Worm (Caenorhabditis elegans) whole organism, mixed stage, embryonic: ENCODE data around the gene puf-9.

Experiments used
- M03D4.4 ChIP-seq: sonication (generic microtip); optimal IDR thresholded peaks from 2 replicates; lab custom pipeline; 2017; ENCODE audit warnings: mild to moderate bottlenecking, missing genetic modification characterization, missing compliant biosample characterization
- blmp-1 ChIP-seq: fragments of 150-350 bp; optimal IDR thresholded peaks from 2 replicates; lab custom pipeline; 2014; ENCODE audit warnings: missing biosample characterization, missing genetic modification characterization
- ceh-39 ChIP-seq: fragments of 150-350 bp; optimal IDR thresholded peaks from 2 replicates; lab custom pipeline; 2014; ENCODE audit warnings: missing biosample characterization, missing genetic modification characterization
- ceh-43 ChIP-seq: fragments of 200-800 bp; sonication (Bioruptor generic); optimal IDR thresholded peaks from 2 replicates; lab custom pipeline; 2018; ENCODE audit warnings: mild to moderate bottlenecking, missing genetic modification characterization, moderate library complexity, missing compliant biosample characterization
- ceh-83 ChIP-seq: fragments of 200-800 bp; sonication (Bioruptor generic); optimal IDR thresholded peaks from 2 replicates; lab custom pipeline; 2018; ENCODE audit warnings: mild to moderate bottlenecking, missing genetic modification characterization, missing compliant biosample characterization
- ces-1 ChIP-seq: fragments of 150-350 bp; optimal IDR thresholded peaks from 2 replicates; lab custom pipeline; 2014; ENCODE audit warnings: missing biosample characterization, missing genetic modification reagents, missing genetic modification characterization
- cnd-1 ChIP-seq: fragments of 200-800 bp; sonication (Bioruptor generic); optimal IDR thresholded peaks from 2 replicates; lab custom pipeline; 2018; ENCODE audit warnings: mild to moderate bottlenecking, missing genetic modification characterization, missing compliant biosample characterization
- drap-1 ChIP-seq: fragments of 200-800 bp; sonication (Bioruptor generic); optimal IDR thresholded peaks from 3 replicates; lab custom pipeline; 2018; ENCODE audit warnings: mild to moderate bottlenecking, missing genetic modification characterization, missing compliant biosample characterization
- elt-1 ChIP-seq: sonication (generic microtip); optimal IDR thresholded peaks from 2 replicates; lab custom pipeline; 2017; ENCODE audit warnings: missing genetic modification characterization, mild to moderate bottlenecking, missing compliant biosample characterization, antibody characterized with exemption, moderate library complexity, borderline replicate concordance; ENCODE audit not compliant: insufficient read depth
- elt-3 ChIP-seq: fragments of 150-350 bp; optimal IDR thresholded peaks from 2 replicates; lab custom pipeline; 2014; ENCODE audit warnings: missing biosample characterization, missing genetic modification characterization
- ham-2 ChIP-seq: fragments of 200-800 bp; sonication (Bioruptor generic); optimal IDR thresholded peaks from 2 replicates; lab custom pipeline; 2018; ENCODE audit warnings: mild to moderate bottlenecking, missing genetic modification characterization, missing compliant biosample characterization
- hlh-1 ChIP-seq: fragments of 150-350 bp; optimal IDR thresholded peaks from 2 replicates; lab custom pipeline; 2014; ENCODE audit warnings: missing biosample characterization, missing genetic modification reagents, missing genetic modification characterization
- lin-13 ChIP-seq: fragments of 150-350 bp; optimal IDR thresholded peaks from 2 replicates; lab custom pipeline; 2014; ENCODE audit warnings: missing biosample characterization, missing genetic modification characterization
- lsy-2 ChIP-seq: fragments of 150-350 bp; optimal IDR thresholded peaks from 2 replicates; lab custom pipeline; 2014; ENCODE audit warnings: missing biosample characterization, missing genetic modification characterization
- mab-5 ChIP-seq: fragments of 150-350 bp; optimal IDR thresholded peaks from 2 replicates; lab custom pipeline; 2014; ENCODE audit warnings: missing biosample characterization, missing genetic modification characterization
- mep-1 ChIP-seq: fragments of 150-350 bp; optimal IDR thresholded peaks from 2 replicates; lab custom pipeline; 2017; ENCODE audit warnings: missing biosample characterization, missing genetic modification reagents, missing genetic modification characterization, inconsistent platforms
- mls-2 ChIP-seq: sonication (generic microtip); optimal IDR thresholded peaks from 2 replicates; lab custom pipeline; 2016; ENCODE audit warnings: mild to moderate bottlenecking, missing genetic modification characterization, moderate library complexity, missing compliant biosample characterization
- nhr-12 ChIP-seq: fragments of 150-350 bp; optimal IDR thresholded peaks from 2 replicates; lab custom pipeline; 2014; ENCODE audit warnings: missing biosample characterization, missing genetic modification characterization
- nhr-237 ChIP-seq: fragments of 150-350 bp; optimal IDR thresholded peaks from 2 replicates; lab custom pipeline; 2014; ENCODE audit warnings: missing biosample characterization, missing genetic modification characterization
- nhr-28 ChIP-seq: fragments of 150-350 bp; optimal IDR thresholded peaks from 2 replicates; lab custom pipeline; 2014; ENCODE audit warnings: missing biosample characterization, missing genetic modification characterization
- pha-4 ChIP-seq: fragments of 150-350 bp; optimal IDR thresholded peaks from 2 replicates; lab custom pipeline; 2018; ENCODE audit warnings: missing biosample characterization, missing genetic modification reagents, missing genetic modification characterization
- sem-2 ChIP-seq: fragments of 200-800 bp; sonication (Bioruptor generic); optimal IDR thresholded peaks from 2 replicates; lab custom pipeline; 2018; ENCODE audit warnings: mild to moderate bottlenecking, missing genetic modification characterization, missing compliant biosample characterization
- snpc-4 ChIP-seq: fragments of 150-350 bp; optimal IDR thresholded peaks from 2 replicates; lab custom pipeline; 2014; ENCODE audit warnings: missing biosample characterization, missing genetic modification characterization
- sptf-1 ChIP-seq: sonication (generic microtip); optimal IDR thresholded peaks from 2 replicates; lab custom pipeline; 2017; ENCODE audit warnings: mild to moderate bottlenecking, missing genetic modification characterization, moderate library complexity, missing compliant biosample characterization
- tbx-8 ChIP-seq: fragments of 200-800 bp; sonication (Bioruptor generic); optimal IDR thresholded peaks from 2 replicates; lab custom pipeline; 2018; ENCODE audit warnings: mild to moderate bottlenecking, missing genetic modification characterization, moderate library complexity, missing compliant biosample characterization
- unc-39 ChIP-seq: fragments of 150-350 bp; optimal IDR thresholded peaks from 2 replicates; lab custom pipeline; 2014; ENCODE audit warnings: missing biosample characterization, missing genetic modification characterization
- unc-62 ChIP-seq: fragments of 150-350 bp; optimal IDR thresholded peaks from 2 replicates; lab custom pipeline; 2014; ENCODE audit warnings: missing biosample characterization, missing genetic modification reagents, missing genetic modification characterization
- ztf-11 ChIP-seq: fragments of 150-350 bp; optimal IDR thresholded peaks from 2 replicates; lab custom pipeline; 2014; ENCODE audit warnings: missing biosample characterization, missing genetic modification characterization

Gene puf-9

DNA sequence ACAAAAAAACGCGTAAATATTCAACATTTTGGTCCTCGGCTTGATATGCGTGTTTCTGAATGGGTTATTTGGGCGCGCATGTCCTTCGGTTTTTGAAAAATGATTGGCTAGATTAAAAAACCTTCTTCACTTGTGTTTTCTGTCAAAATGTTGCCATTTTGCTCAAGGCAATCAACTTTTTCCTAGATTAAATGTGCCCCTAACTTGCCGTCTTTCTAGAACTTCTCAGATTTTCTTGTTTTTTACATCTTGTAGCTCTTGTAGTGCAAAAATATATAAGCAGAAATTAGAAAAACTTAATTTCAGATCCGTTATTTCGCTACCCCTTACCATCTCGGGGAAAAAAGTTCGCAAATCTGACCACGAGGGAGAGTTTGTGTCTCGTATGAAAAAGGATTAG is 19.6 kb upstream of the puf-9 start, which contains the start of gene hbl-1:
Gene hbl-1 (plus strand): TSS at position 301 of the 400 bp plus-strand sequence.
- TF ChIP-seq mab-5 (tag; lab: Kevin White, UChicago) (no peak), M03D4.4 (tag; lab: Kevin White, UChicago) (no peak), mep-1 (tag; lab: Kevin White, UChicago) (no peak), snpc-4 (no peak), drap-1 (no peak), ceh-39 (no peak), blmp-1 (no peak), hlh-1 (tag; lab: Kevin White, UChicago) (no peak), sem-2 (GFP tag; lab: Kevin White, UChicago) (no peak), nhr-12 (no peak), tbx-8 (GFP tag; lab: Kevin White, UChicago) (no peak), ces-1 (GFP tag; lab: Kevin White, UChicago) (no peak)

DNA sequence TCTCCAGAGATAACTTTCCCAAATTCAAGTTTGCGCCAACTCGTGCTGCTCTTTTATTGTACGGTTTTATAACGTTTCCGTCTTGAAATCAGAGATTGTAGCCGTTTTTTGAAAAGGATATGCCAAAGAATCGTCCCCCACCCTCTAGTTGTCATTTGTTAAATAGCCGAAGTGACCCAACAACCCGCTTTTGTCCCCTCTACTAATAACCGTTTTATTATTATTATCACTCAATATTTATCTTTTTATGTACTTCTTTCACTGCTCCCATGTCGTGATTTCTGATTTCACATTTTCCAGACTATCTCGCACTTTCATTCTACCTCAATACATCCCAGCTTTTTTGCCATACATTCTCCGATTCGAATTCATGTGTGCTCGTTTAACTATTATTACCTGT is 14.4 kb upstream of the puf-9 start:
- peak; percentile 16 for TF ChIP-seq sptf-1 (tag; lab: Kevin White, UChicago)
- no peak for TF ChIP-seq tbx-8 (GFP tag; lab: Kevin White, UChicago)
- peak; percentile 18 for TF ChIP-seq cnd-1 (tag; lab: Kevin White, UChicago)
- no peak for TF ChIP-seq unc-39

DNA sequence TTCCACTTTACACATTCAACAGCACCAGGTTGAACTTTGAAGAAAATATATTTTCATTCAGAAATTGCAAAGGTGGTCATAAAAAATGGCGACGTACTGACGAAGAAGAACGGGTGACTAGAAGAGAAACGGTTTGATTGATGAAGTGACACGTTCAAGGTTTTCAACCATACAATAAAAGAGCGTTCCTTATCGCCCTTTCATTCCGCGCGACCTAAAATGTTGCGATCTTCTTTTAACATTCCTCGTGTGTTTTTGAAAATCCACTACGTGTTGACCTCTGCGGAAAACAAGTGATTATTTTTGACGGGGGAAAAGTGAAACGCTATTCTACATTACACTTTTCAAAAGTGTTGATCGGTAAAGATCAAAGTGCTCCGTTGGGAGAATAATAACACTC is 13.3 kb upstream of the puf-9 start:
- TF ChIP-seq ceh-43 (GFP tag; lab: Kevin White, UChicago) (no peak), cnd-1 (tag; lab: Kevin White, UChicago) (no peak), nhr-12 (no peak), nhr-28 (tag; lab: Kevin White, UChicago) (no peak), ceh-83 (GFP tag; lab: Kevin White, UChicago) (peak; percentile 15), nhr-237 (no peak), drap-1 (no peak), ham-2 (peak; percentile 17), sptf-1 (tag; lab: Kevin White, UChicago) (no peak), lin-13 (tag; lab: Kevin White, UChicago) (no peak), unc-62 (GFP tag; lab: Kevin White, UChicago) (peak; percentile 72), ztf-11 (tag; lab: Kevin White, UChicago) (no peak), M03D4.4 (tag; lab: Kevin White, UChicago) (no peak), lsy-2 (tag; lab: Kevin White, UChicago) (no peak)

DNA sequence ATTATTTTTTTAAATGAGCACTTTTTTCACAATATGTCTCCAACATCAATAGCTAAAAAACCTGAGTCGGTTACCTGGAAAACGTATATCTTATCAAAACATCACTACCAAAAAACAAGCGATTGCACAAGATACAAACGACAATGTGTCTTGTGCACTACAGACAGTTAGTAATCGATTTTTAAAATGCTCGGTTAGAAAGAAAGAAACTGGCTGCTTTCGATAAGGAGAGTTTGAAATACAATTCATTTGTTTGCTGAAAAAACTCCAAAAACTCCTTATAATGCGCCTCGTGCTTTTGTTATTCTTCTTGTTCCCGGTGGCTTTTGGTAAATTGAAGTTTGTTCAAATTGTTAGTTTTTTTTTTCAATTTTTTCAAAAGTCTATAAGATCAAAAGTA is 12.2 kb upstream of the puf-9 start, which contains the start of gene acp-5:
Gene acp-5 (plus strand): TSS at position 261 of the 400 bp plus-strand sequence.
- TF ChIP-seq pha-4 (no peak), M03D4.4 (tag; lab: Kevin White, UChicago) (no peak), elt-1 (tag; lab: Kevin White, UChicago) (no peak)

DNA sequence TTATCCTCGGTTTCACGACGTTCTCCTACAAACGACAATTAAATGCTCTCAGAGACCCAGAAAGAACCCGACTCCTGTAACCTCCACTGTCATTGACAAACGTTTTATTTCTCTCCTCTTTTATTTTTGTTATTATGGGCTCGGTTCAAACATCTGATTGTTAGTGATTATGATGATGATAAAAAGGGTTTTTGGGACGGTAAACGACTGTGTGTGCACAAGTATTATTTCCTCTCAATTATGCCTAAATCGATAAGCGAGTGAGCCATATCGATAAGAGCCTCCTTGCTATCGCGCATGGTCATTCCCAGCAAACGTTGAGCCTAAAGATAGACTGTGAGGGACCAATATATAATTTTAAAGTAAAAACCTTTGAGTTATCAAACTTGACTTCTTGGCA is 9.6 kb upstream of the puf-9 start:
- TF ChIP-seq M03D4.4 (tag; lab: Kevin White, UChicago) (no peak), unc-62 (GFP tag; lab: Kevin White, UChicago) (no peak), ham-2 (no peak), ztf-11 (tag; lab: Kevin White, UChicago) (no peak), snpc-4 (no peak), elt-1 (tag; lab: Kevin White, UChicago) (no peak), sptf-1 (tag; lab: Kevin White, UChicago) (no peak), elt-3 (tag; lab: Kevin White, UChicago) (no peak)

DNA sequence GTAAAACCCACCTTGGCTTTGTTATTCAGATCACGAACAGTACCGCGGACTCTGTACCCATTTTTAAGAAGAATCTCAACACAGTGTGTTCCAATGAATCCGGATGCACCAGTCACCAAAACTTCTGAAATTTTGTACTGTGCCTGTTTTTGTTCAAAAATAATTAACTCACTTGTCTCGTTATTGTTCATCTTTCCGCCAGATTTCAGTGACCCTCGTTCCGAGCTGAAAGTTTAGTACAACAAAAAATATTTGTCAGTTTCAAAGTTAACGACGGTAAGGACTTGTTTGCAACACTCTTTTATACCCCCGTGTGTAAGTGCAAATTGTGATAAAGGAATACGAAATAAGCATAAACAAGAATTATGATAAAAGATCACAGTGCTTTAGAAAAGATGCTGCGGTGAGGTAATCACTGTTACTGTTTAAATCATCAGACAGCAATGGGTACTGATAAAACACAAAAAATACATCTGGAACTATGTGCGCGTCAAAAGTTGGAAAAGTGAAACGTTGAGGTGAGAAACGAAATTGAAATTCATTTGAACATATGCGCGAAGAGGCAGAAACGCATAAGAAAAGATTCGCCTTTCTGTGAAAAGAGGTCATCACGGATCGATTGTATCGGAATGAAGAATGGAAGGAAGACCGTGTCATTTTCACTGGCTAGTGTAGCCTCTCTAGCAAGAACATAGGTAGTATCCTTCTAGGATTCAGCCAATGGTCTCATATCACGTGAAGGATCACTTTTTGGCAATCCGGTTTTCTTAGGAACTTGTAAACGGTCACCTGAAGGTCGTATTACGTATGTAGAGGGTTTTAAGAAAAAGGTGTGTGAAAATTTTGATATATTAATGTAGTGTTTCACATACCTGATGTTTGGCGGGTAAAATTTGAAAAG is 6.6 kb upstream of the puf-9 start, which contains the start of gene F13D11.4:
Gene F13D11.4 (minus strand): TSS at position 225 of the 901 bp plus-strand sequence.
- no peak for TF ChIP-seq mls-2 (tag; lab: Kevin White, UChicago)
- no peak for TF ChIP-seq ceh-83 (GFP tag; lab: Kevin White, UChicago)
- no peak for TF ChIP-seq elt-1 (tag; lab: Kevin White, UChicago)
- TF ChIP-seq nhr-237: no peak
- TF ChIP-seq ces-1 (GFP tag; lab: Kevin White, UChicago): no peak
